Worm (Caenorhabditis elegans) whole organism, L3 larva: ENCODE measurements around the gene sri-31.
"Not testable (repeated sequence)": the region's sequence is repeated elsewhere in the genome, so short reads cannot be mapped to it uniquely, and the experiment has no call there.

Experiments
- aly-2 ChIP-seq: fragments of 150-350 bp; optimal IDR thresholded peaks from 2 replicates; lab custom pipeline; 2014; ENCODE audit warnings: missing biosample characterization, missing genetic modification characterization
- ama-1 ChIP-seq: fragments of 150-350 bp; optimal IDR thresholded peaks from 2 replicates; lab custom pipeline; 2018
- ceh-9 ChIP-seq: sonication (generic microtip); optimal IDR thresholded peaks from 2 replicates; lab custom pipeline; 2018; ENCODE audit warnings: missing biosample characterization, missing genetic modification characterization
- elt-1 ChIP-seq: fragments of 150-350 bp; optimal IDR thresholded peaks from 2 replicates; lab custom pipeline; 2014; ENCODE audit warnings: missing biosample characterization, missing genetic modification characterization
- jun-1 ChIP-seq: fragments of 150-350 bp; optimal IDR thresholded peaks from 2 replicates; lab custom pipeline; 2014; ENCODE audit warnings: missing biosample characterization, missing genetic modification reagents, missing genetic modification characterization
- lin-15B ChIP-seq: fragments of 150-350 bp; optimal IDR thresholded peaks from 2 replicates; lab custom pipeline; 2014; ENCODE audit warnings: missing biosample characterization, missing genetic modification characterization
- mdl-1 ChIP-seq: fragments of 150-350 bp; optimal IDR thresholded peaks from 2 replicates; lab custom pipeline; 2014; ENCODE audit warnings: missing biosample characterization, missing genetic modification characterization
- nhr-12 ChIP-seq: fragments of 150-350 bp; optimal IDR thresholded peaks from 2 replicates; lab custom pipeline; 2014; ENCODE audit warnings: missing biosample characterization, missing genetic modification characterization
- pha-4 ChIP-seq: fragments of 150-350 bp; optimal IDR thresholded peaks from 2 replicates; lab custom pipeline; 2014; ENCODE audit warnings: missing biosample characterization, missing genetic modification reagents, missing genetic modification characterization
- pqm-1 ChIP-seq: fragments of 150-350 bp; optimal IDR thresholded peaks from 2 replicates; lab custom pipeline; 2017; ENCODE audit warnings: missing biosample characterization, missing genetic modification characterization, inconsistent platforms
- snpc-4 ChIP-seq: fragments of 150-350 bp; optimal IDR thresholded peaks from 2 replicates; lab custom pipeline; 2014; ENCODE audit warnings: missing biosample characterization, missing genetic modification characterization
- zag-1 ChIP-seq: fragments of 150-350 bp; optimal IDR thresholded peaks from 2 replicates; lab custom pipeline; 2014; ENCODE audit warnings: missing biosample characterization, missing genetic modification characterization

DNA sequence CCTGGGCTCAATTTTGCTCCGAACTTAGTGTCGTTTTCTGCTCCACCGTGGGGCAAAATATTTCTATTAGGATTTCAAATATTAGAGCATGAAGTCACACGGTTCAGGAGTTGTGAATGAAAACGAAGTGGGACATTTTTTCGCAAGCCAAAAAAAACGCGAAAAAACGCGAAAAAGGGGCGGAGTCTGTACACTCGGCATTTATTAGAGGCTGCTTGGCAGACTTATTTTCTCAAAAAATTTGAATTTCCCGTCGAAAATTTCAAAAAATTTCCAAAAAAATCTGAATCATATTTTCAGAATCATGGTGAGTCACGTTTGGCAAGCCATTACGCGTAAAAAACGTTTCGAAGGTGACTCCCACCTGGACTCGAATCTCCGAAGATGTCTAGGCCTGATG, 18.3 kb upstream of the sri-31 start, which contains the start of gene B0454.6:
- not testable (repeated sequence) for TF ChIP-seq elt-1 (tag; lab: Kevin White, UChicago); nhr-12 (tag; lab: Kevin White, UChicago); aly-2 (tag; lab: Kevin White, UChicago); zag-1 (tag; lab: Kevin White, UChicago); jun-1; lin-15B (tag; lab: Kevin White, UChicago); snpc-4 (tag; lab: Kevin White, UChicago); pqm-1; pha-4; ceh-9 (tag; lab: Kevin White, UChicago); ama-1 (lab: Kevin White, UChicago); mdl-1
